Worm (Caenorhabditis elegans) whole organism, midembryonic: ENCODE results near the gene thk-1.

Experiments
- T22C8.4 ChIP-seq: fragments of 200-800 bp; sonication (Bioruptor generic); IDR thresholded peaks from 2 replicates; pipeline ENCODE4 v1.3.6; 2022; ENCODE audit warnings: missing genetic modification characterization, missing compliant biosample characterization
- cog-1 ChIP-seq: sonication (generic microtip); optimal IDR thresholded peaks from 2 replicates; lab custom pipeline; 2016; ENCODE audit warnings: missing genetic modification characterization, missing compliant biosample characterization
- flt-1 ChIP-seq: fragments of 200-800 bp; sonication (Bioruptor generic); IDR thresholded peaks from 2 replicates; pipeline ENCODE4 v1.3.6; 2022; ENCODE audit warnings: missing genetic modification characterization, missing compliant biosample characterization
- klf-2 ChIP-seq: fragments of 200-800 bp; sonication (Bioruptor generic); conservative IDR thresholded peaks from 2 replicates; pipeline ENCODE4 v1.3.6; 2022; ENCODE audit warnings: missing genetic modification reagents, missing genetic modification characterization, missing compliant biosample characterization
- med-1 ChIP-seq: sonication (generic microtip); optimal IDR thresholded peaks from 2 replicates; lab custom pipeline; 2017; ENCODE audit warnings: missing genetic modification characterization, mild to moderate bottlenecking, missing compliant biosample characterization, antibody characterized with exemption, missing genetic modification reagents; ENCODE audit not compliant: insufficient read depth
- ref-1 ChIP-seq: fragments of 200-800 bp; sonication (Bioruptor generic); conservative IDR thresholded peaks from 2 replicates; pipeline ENCODE4 v1.3.6; 2022; ENCODE audit warnings: missing genetic modification reagents, missing genetic modification characterization, missing compliant biosample characterization
- ztf-23 ChIP-seq: fragments of 200-800 bp; sonication (Bioruptor generic); IDR thresholded peaks from 2 replicates; pipeline ENCODE4 v1.3.6; 2022; ENCODE audit warnings: missing genetic modification reagents, missing genetic modification characterization, missing compliant biosample characterization
- ztf-29 ChIP-seq: fragments of 200-800 bp; sonication (Bioruptor generic); IDR thresholded peaks from 2 replicates; pipeline ENCODE4 v1.3.6; 2022; ENCODE audit warnings: missing genetic modification reagents, missing genetic modification characterization, missing compliant biosample characterization

DNA sequence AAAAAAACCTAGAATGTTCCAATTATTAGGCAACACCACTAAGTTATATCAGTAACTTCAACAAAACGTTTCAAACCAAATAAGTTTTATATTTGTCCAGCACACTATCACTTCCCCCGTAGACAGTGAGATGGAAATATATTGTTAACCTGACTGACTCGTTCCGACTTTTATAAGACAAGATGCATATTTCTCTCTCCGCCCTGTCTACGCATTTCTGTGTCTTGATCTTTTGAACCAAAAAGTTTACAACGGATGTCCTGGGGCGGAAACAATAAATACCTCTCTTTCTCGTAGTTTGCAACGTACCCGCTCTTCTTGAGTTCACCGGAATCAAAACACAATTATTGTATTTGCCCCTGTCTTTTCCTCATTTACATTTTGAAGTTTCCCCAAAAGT is 30.1 kb downstream of the thk-1 start:
- TF ChIP-seq ztf-29 (GFP tag; lab: Robert Waterston, UW), result no peak
- no peak for TF ChIP-seq ref-1 (GFP tag; lab: Robert Waterston, UW)
- no peak for TF ChIP-seq ztf-23 (GFP tag; lab: Robert Waterston, UW)
- TF ChIP-seq flt-1 (GFP tag; lab: Robert Waterston, UW), result no peak
- no peak for TF ChIP-seq cog-1 (tag; lab: Kevin White, UChicago)
- TF ChIP-seq med-1 (GFP tag; lab: Kevin White, UChicago), result no peak
- TF ChIP-seq T22C8.4 (GFP tag; lab: Robert Waterston, UW), result no peak
- no peak for TF ChIP-seq klf-2 (GFP tag; lab: Robert Waterston, UW)
